Fruit fly (Drosophila melanogaster) whole organism, embryonic: Measurements from ENCODE around the gene aralar1.

ENCODE experiments used
- Antp ChIP-seq: fragments of 200-800 bp; sonication (Bioruptor generic); optimal IDR thresholded peaks from 3 replicates; lab custom pipeline; 2016; ENCODE audit warnings: missing biosample characterization, missing genetic modification characterization
- Atf3 ChIP-seq: fragments of 200-800 bp; sonication (Bioruptor generic); optimal IDR thresholded peaks from 3 replicates; lab custom pipeline; 2016; ENCODE audit warnings: missing biosample characterization, missing genetic modification characterization
- Awh ChIP-seq: fragments of 200-800 bp; sonication (Bioruptor generic); IDR thresholded peaks from 2 replicates; pipeline ENCODE4, ENCODE4 v1.3.6; 2022; ENCODE audit warnings: missing biosample characterization, missing genetic modification characterization
- CG10431 ChIP-seq: fragments of 200-800 bp; sonication (Bioruptor generic); optimal IDR thresholded peaks from 3 replicates; lab custom pipeline; 2018; ENCODE audit warnings: missing biosample characterization, mild to moderate bottlenecking, missing genetic modification characterization
- CG12104 ChIP-seq: fragments of 200-800 bp; sonication (Bioruptor generic); optimal IDR thresholded peaks from 3 replicates; lab custom pipeline; 2016; ENCODE audit warnings: missing biosample characterization, missing genetic modification characterization
- CG12769 ChIP-seq: fragments of 200-800 bp; sonication (Bioruptor generic); optimal IDR thresholded peaks from 2 replicates; lab custom pipeline; 2019; ENCODE audit warnings: missing biosample characterization, mild to moderate bottlenecking, missing genetic modification characterization, moderate library complexity
- CG15011 ChIP-seq: fragments of 200-800 bp; sonication (Bioruptor generic); optimal IDR thresholded peaks from 3 replicates; lab custom pipeline; 2018; ENCODE audit warnings: missing biosample characterization, mild to moderate bottlenecking, missing genetic modification characterization
- CG2129 ChIP-seq: fragments of 200-800 bp; sonication (Bioruptor generic); IDR thresholded peaks from 2 replicates; pipeline ENCODE4 v1.3.6; 2022; ENCODE audit warnings: missing biosample characterization, missing genetic modification characterization; ENCODE audit not compliant: partially characterized antibody
- CG3065 ChIP-seq: fragments of 200-800 bp; sonication (Bioruptor generic); optimal IDR thresholded peaks from 2 replicates; lab custom pipeline; 2016; ENCODE audit warnings: missing biosample characterization, missing genetic modification characterization
- CG31441 ChIP-seq: fragments of 200-800 bp; sonication (Bioruptor generic); IDR thresholded peaks from 2 replicates; pipeline ENCODE4 v1.3.6; 2022; ENCODE audit warnings: missing biosample characterization, missing genetic modification characterization
- CG43689 ChIP-seq: fragments of 200-800 bp; sonication (Bioruptor generic); IDR thresholded peaks from 2 replicates; pipeline ENCODE4 v1.3.6; 2022; ENCODE audit warnings: missing biosample characterization, missing genetic modification characterization
- CG6854 ChIP-seq: fragments of 200-800 bp; sonication (Bioruptor generic); optimal IDR thresholded peaks from 3 replicates; lab custom pipeline; 2017; ENCODE audit warnings: missing biosample characterization, mild to moderate bottlenecking, missing genetic modification characterization
- CG8359 ChIP-seq: fragments of 200-800 bp; sonication (Bioruptor generic); optimal IDR thresholded peaks from 2 replicates; lab custom pipeline; 2017; ENCODE audit warnings: missing biosample characterization, mild to moderate bottlenecking, missing genetic modification characterization, borderline replicate concordance
- CG8388 ChIP-seq: fragments of 200-800 bp; sonication (Bioruptor generic); optimal IDR thresholded peaks from 2 replicates; lab custom pipeline; 2019; ENCODE audit warnings: missing biosample characterization, mild to moderate bottlenecking, missing genetic modification characterization, moderate library complexity
- CG9817 ChIP-seq: fragments of 200-800 bp; sonication (Bioruptor generic); optimal IDR thresholded peaks from 2 replicates; lab custom pipeline; 2018; ENCODE audit warnings: missing biosample characterization, mild to moderate bottlenecking, missing genetic modification characterization, moderate library complexity
- D19A ChIP-seq: fragments of 200-800 bp; optimal IDR thresholded peaks from 3 replicates; lab custom pipeline; 2019; ENCODE audit warnings: missing biosample characterization, mild to moderate bottlenecking, missing genetic modification characterization, moderate library complexity
- Dad ChIP-seq: fragments of 200-800 bp; sonication (Bioruptor generic); optimal IDR thresholded peaks from 3 replicates; lab custom pipeline; 2016; ENCODE audit warnings: missing biosample characterization, missing genetic modification characterization
- E2f1 ChIP-seq: fragments of 200-800 bp; sonication (Bioruptor generic); IDR thresholded peaks from 2 replicates; pipeline ENCODE4 v1.3.6; 2022; ENCODE audit warnings: missing biosample characterization, missing genetic modification characterization
- Elba2 ChIP-seq: fragments of 200-800 bp; sonication (Bioruptor generic); optimal IDR thresholded peaks from 3 replicates; lab custom pipeline; 2016; ENCODE audit warnings: missing biosample characterization, missing genetic modification characterization
- Hsf ChIP-seq: fragments of 200-800 bp; sonication (Bioruptor generic); optimal IDR thresholded peaks from 3 replicates; lab custom pipeline; 2016; ENCODE audit warnings: missing biosample characterization, missing genetic modification characterization
- Neu2 ChIP-seq: fragments of 200-800 bp; sonication (Bioruptor generic); optimal IDR thresholded peaks from 3 replicates; lab custom pipeline; 2016; ENCODE audit warnings: missing biosample characterization, missing genetic modification characterization, borderline replicate concordance
- Oaz ChIP-seq: fragments of 200-800 bp; sonication (Bioruptor generic); IDR thresholded peaks from 2 replicates; pipeline ENCODE4 v1.3.6; 2022; ENCODE audit warnings: missing biosample characterization, missing genetic modification characterization
- Oli ChIP-seq: fragments of 200-800 bp; sonication (Bioruptor generic); optimal IDR thresholded peaks from 2 replicates; lab custom pipeline; 2018; ENCODE audit warnings: missing biosample characterization, mild to moderate bottlenecking, missing genetic modification characterization, moderate library complexity
- Ravus ChIP-seq: fragments of 200-800 bp; sonication (Bioruptor generic); IDR thresholded peaks from 2 replicates; pipeline ENCODE4 v1.3.6; 2022; ENCODE audit warnings: missing biosample characterization, missing genetic modification characterization
- Side ChIP-seq: fragments of 200-800 bp; sonication (Bioruptor generic); optimal IDR thresholded peaks from 2 replicates; lab custom pipeline; 2016; ENCODE audit warnings: missing biosample characterization, missing genetic modification characterization
- Six4 ChIP-seq: fragments of 200-800 bp; sonication (Bioruptor generic); optimal IDR thresholded peaks from 2 replicates; lab custom pipeline; 2016; ENCODE audit warnings: missing biosample characterization, missing genetic modification characterization
- Taf1 ChIP-seq: fragments of 200-800 bp; sonication (Bioruptor generic); IDR thresholded peaks from 2 replicates; pipeline ENCODE4 v1.3.6; 2022; ENCODE audit warnings: missing biosample characterization, missing genetic modification characterization
- Xbp1 ChIP-seq: fragments of 200-800 bp; sonication (Bioruptor generic); optimal IDR thresholded peaks from 3 replicates; lab custom pipeline; 2016; ENCODE audit warnings: missing biosample characterization, mild to moderate bottlenecking, missing genetic modification characterization
- ap ChIP-seq: fragments of 200-800 bp; sonication (Bioruptor generic); IDR thresholded peaks from 2 replicates; pipeline ENCODE4 v1.3.6; 2022; ENCODE audit warnings: missing biosample characterization, missing genetic modification characterization
- bsh ChIP-seq, 2 experiments: fragments of 200-800 bp; sonication (Bioruptor generic); optimal IDR thresholded peaks; 2 replicates each; lab custom pipeline; 2017 to 2018; ENCODE audit warnings: mild to moderate bottlenecking in 2 of 2, missing biosample characterization in 2 of 2, missing genetic modification characterization in 2 of 2, moderate library complexity in 1 of 2
- cas ChIP-seq: fragments of 200-800 bp; sonication (Bioruptor generic); IDR thresholded peaks from 2 replicates; pipeline ENCODE4 v1.3.6; 2022; ENCODE audit warnings: missing biosample characterization, missing genetic modification characterization
- cato ChIP-seq: fragments of 200-800 bp; sonication (Bioruptor generic); optimal IDR thresholded peaks from 2 replicates; lab custom pipeline; 2016; ENCODE audit warnings: missing biosample characterization, missing genetic modification characterization, borderline replicate concordance
- chn ChIP-seq: fragments of 200-800 bp; sonication (Bioruptor generic); optimal IDR thresholded peaks from 2 replicates; lab custom pipeline; 2016; ENCODE audit warnings: missing biosample characterization, missing genetic modification characterization
- crol ChIP-seq: fragments of 200-800 bp; sonication (Bioruptor generic); IDR thresholded peaks from 2 replicates; pipeline ENCODE4 v1.3.6; 2022; ENCODE audit warnings: missing biosample characterization, missing genetic modification characterization
- ewg ChIP-seq: fragments of 200-800 bp; sonication (Bioruptor generic); optimal IDR thresholded peaks from 3 replicates; lab custom pipeline; 2017; ENCODE audit warnings: mild to moderate bottlenecking, missing biosample characterization, missing genetic modification reagents, missing genetic modification characterization
- fd102C ChIP-seq: fragments of 200-800 bp; sonication (Bioruptor generic); optimal IDR thresholded peaks from 2 replicates; lab custom pipeline; 2018; ENCODE audit warnings: missing biosample characterization, mild to moderate bottlenecking, missing genetic modification characterization, moderate library complexity
- fd64A ChIP-seq: fragments of 200-800 bp; sonication (Bioruptor generic); optimal IDR thresholded peaks from 3 replicates; lab custom pipeline; 2018; ENCODE audit warnings: missing biosample characterization, mild to moderate bottlenecking, missing genetic modification characterization
- fd96Cb ChIP-seq: fragments of 200-800 bp; sonication (Bioruptor generic); optimal IDR thresholded peaks from 2 replicates; lab custom pipeline; 2018; ENCODE audit warnings: missing biosample characterization, mild to moderate bottlenecking, missing genetic modification characterization, moderate library complexity
- fru ChIP-seq: fragments of >200 bp; optimal IDR thresholded peaks from 2 replicates; lab custom pipeline; 2017
- gsb ChIP-seq: fragments of 200-800 bp; sonication (Bioruptor generic); IDR thresholded peaks from 2 replicates; pipeline ENCODE4 v1.3.6; 2022; ENCODE audit warnings: missing biosample characterization, missing genetic modification characterization
- lab ChIP-seq: fragments of 200-800 bp; sonication (Bioruptor generic); optimal IDR thresholded peaks from 3 replicates; lab custom pipeline; 2017; ENCODE audit warnings: missing biosample characterization, missing genetic modification characterization, mild to moderate bottlenecking, moderate library complexity, missing genetic modification reagents
- mam ChIP-seq: fragments of 200-800 bp; sonication (Bioruptor generic); optimal IDR thresholded peaks from 3 replicates; lab custom pipeline; 2016; ENCODE audit warnings: missing biosample characterization, missing genetic modification characterization
- nmo ChIP-seq: fragments of 200-800 bp; sonication (Bioruptor generic); optimal IDR thresholded peaks from 2 replicates; lab custom pipeline; 2018; ENCODE audit warnings: missing biosample characterization, mild to moderate bottlenecking, missing genetic modification characterization, moderate library complexity
- oc ChIP-seq: fragments of 200-800 bp; sonication (Bioruptor generic); optimal IDR thresholded peaks from 2 replicates; lab custom pipeline; 2018; ENCODE audit warnings: missing biosample characterization, mild to moderate bottlenecking, missing genetic modification characterization, moderate library complexity
- pum ChIP-seq: fragments of 200-800 bp; sonication (Bioruptor generic); optimal IDR thresholded peaks from 2 replicates; lab custom pipeline; 2016; ENCODE audit warnings: missing biosample characterization, missing genetic modification characterization
- shn ChIP-seq: fragments of 200-800 bp; sonication (Bioruptor generic); optimal IDR thresholded peaks from 3 replicates; lab custom pipeline; 2016; ENCODE audit warnings: missing biosample characterization, missing genetic modification characterization
- tap ChIP-seq: fragments of 200-800 bp; optimal IDR thresholded peaks from 3 replicates; lab custom pipeline; 2019; ENCODE audit warnings: missing biosample characterization, mild to moderate bottlenecking, missing genetic modification characterization, moderate library complexity
- tll ChIP-seq, 2 experiments: fragments of 200-800 bp in 1 of 2; fragments of >200 bp in 1 of 2; sonication (Bioruptor generic) in 1 of 2; optimal IDR thresholded peaks; 2 replicates each; lab custom pipeline; 2017 to 2019; ENCODE audit warnings: missing biosample characterization in 2 of 2, missing genetic modification characterization in 2 of 2, mild to moderate bottlenecking in 1 of 2, moderate library complexity in 1 of 2
- trh ChIP-seq: fragments of 200-800 bp; sonication (Bioruptor generic); optimal IDR thresholded peaks from 2 replicates; lab custom pipeline; 2016; ENCODE audit warnings: missing biosample characterization, missing genetic modification characterization
- unpg ChIP-seq: fragments of 200-800 bp; sonication (Bioruptor generic); optimal IDR thresholded peaks from 3 replicates; lab custom pipeline; 2018; ENCODE audit warnings: missing biosample characterization, mild to moderate bottlenecking, missing genetic modification characterization, moderate library complexity
- wdn ChIP-seq: fragments of 200-800 bp; sonication (Bioruptor generic); IDR thresholded peaks from 2 replicates; pipeline ENCODE4 v1.3.6; 2022; ENCODE audit warnings: missing biosample characterization, missing genetic modification characterization
- zf30C ChIP-seq: fragments of 200-800 bp; sonication (Bioruptor generic); optimal IDR thresholded peaks from 3 replicates; lab custom pipeline; 2018; ENCODE audit warnings: missing biosample characterization, mild to moderate bottlenecking, missing genetic modification characterization

The aralar1 gene

dm6 chr3R:30501174-30501573 lies 45.5 kb upstream of the aralar1 start (continued):
- TF ChIP-seq Oaz (no peak), Hsf (GFP tag; lab: Kevin White, UChicago) (peak; percentile 47), zf30C (GFP tag; lab: Kevin White, UChicago) (no peak), tap (tag; lab: Kevin White, UChicago) (no peak), Awh (GFP tag; lab: Robert Waterston, UW) (no peak), CG8359 (no peak), CG31441 (GFP tag; lab: Robert Waterston, UW) (no peak), mam (GFP tag; lab: Kevin White, UChicago) (no peak), D19A (tag; lab: Kevin White, UChicago) (no peak), fd102C (peak; percentile 12), CG12769 (peak; percentile 11), pum (GFP tag; lab: Kevin White, UChicago) (no peak), bsh (GFP tag; optimal IDR thresholded peaks at IDR 0.05; lab: Kevin White, UChicago) (peak in 1 of 2 experiments; percentile 49), cato (GFP tag; lab: Kevin White, UChicago) (no peak), trh (GFP tag; lab: Kevin White, UChicago) (no peak), CG43689 (GFP tag; lab: Robert Waterston, UW) (no peak), CG9817 (peak; percentile 9), crol (GFP tag; lab: Robert Waterston, UW) (no peak), chn (GFP tag; lab: Kevin White, UChicago) (peak; percentile 18), wdn (GFP tag; lab: Robert Waterston, UW) (no peak), Xbp1 (GFP tag; lab: Kevin White, UChicago) (peak; percentile 39), nmo (GFP tag; lab: Kevin White, UChicago) (peak; percentile 42), fru (lab: Kevin White, UChicago) (no peak), unpg (no peak), Six4 (GFP tag; lab: Kevin White, UChicago) (no peak), Taf1 (GFP tag; lab: Robert Waterston, UW) (no peak), Neu2 (GFP tag; lab: Kevin White, UChicago) (peak; percentile 12), tll (GFP tag; optimal IDR thresholded peaks at IDR 0.05; lab: Kevin White, UChicago) (no peak), Side (GFP tag; lab: Kevin White, UChicago) (no peak), cas (GFP tag; lab: Robert Waterston, UW) (no peak), E2f1 (GFP tag; lab: Robert Waterston, UW) (0 out of 2 replicates have a peak, but pooled peaks have one; percentile 16), Oli (peak; percentile 30), Atf3 (GFP tag; lab: Kevin White, UChicago) (no peak), CG3065 (GFP tag; lab: Kevin White, UChicago) (no peak), CG6854 (GFP tag; lab: Kevin White, UChicago) (no peak), fd64A (GFP tag; lab: Kevin White, UChicago) (no peak), CG10431 (GFP tag; lab: Kevin White, UChicago) (no peak), CG2129 (GFP tag; lab: Robert Waterston, UW) (no peak), shn (GFP tag; lab: Kevin White, UChicago) (no peak), fd96Cb (peak; percentile 26), CG8388 (GFP tag; lab: Kevin White, UChicago) (no peak), lab (GFP tag; lab: Kevin White, UChicago) (no peak), Elba2 (no peak), Antp (GFP tag; lab: Kevin White, UChicago) (peak; percentile 40), CG12104 (GFP tag; lab: Kevin White, UChicago) (no peak), Ravus (no peak), ewg (GFP tag; lab: Kevin White, UChicago) (peak; percentile 9), oc (tag; lab: Kevin White, UChicago) (no peak), ap (GFP tag; lab: Robert Waterston, UW) (no peak), gsb (GFP tag; lab: Robert Waterston, UW) (no peak), Dad (GFP tag; lab: Kevin White, UChicago) (peak; percentile 4), CG15011 (no peak)
